Fruit fly (Drosophila melanogaster): ENCODE measurements around the gene CG10947.
"Not testable (repeated sequence)": the region's sequence is repeated elsewhere in the genome, so short reads cannot be mapped to it uniquely, and the experiment has no call there.

CG10947 gene

dm6 chr2L:20414750-20415211, at the start of gene CG10947:
Gene CG10947 (minus strand): TSS chr2L:20414800.
- TF ChIP-seq Ets98B (GFP tag; IDR thresholded peaks at IDR 0.05) (0 out of 2 replicates have a peak, but pooled peaks have one; percentile 16), Pif1A (GFP tag; optimal IDR thresholded peaks at IDR 0.05) (peak; percentile 6), Snoo (tag; optimal IDR thresholded peaks at IDR 0.05) (peak; percentile 38), CG15710 (tag; optimal IDR thresholded peaks at IDR 0.05) (peak; percentile 16), CG13204 (GFP tag; optimal IDR thresholded peaks at IDR 0.05) (no peak), CG32121 (GFP tag; IDR thresholded peaks at IDR 0.05) (no peak), CG8301 (tag; optimal IDR thresholded peaks at IDR 0.05) (peak; percentile 9), CG4496 (GFP tag; IDR thresholded peaks at IDR 0.05) (peak; percentile 68)

DNA sequence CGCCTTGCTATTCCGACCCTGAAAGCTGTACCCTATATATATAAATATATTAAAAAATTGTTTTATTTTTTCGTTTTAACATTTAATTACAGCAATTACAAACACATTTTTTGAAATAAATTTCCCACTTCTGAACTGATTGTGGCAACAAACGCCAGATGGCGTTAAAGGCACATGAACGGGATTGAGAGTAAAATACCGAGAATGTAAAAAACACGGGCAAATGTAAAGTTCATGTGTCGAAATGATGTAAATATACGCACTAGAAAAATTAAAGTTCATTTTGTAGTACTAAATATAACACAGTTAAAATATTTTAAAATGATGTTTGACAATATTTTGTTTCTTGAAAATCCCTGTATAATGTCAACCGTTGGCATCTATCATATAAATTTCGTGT, 49.8 kb upstream of the CG10947 start:
- TF ChIP-seq CG4496 (GFP tag; IDR thresholded peaks at IDR 0.05) (no peak), fd96Ca (GFP tag; IDR thresholded peaks at IDR 0.05) (no peak), CG14655 (GFP tag; optimal IDR thresholded peaks at IDR 0.05) (peak; percentile 14), CG32121 (GFP tag; IDR thresholded peaks at IDR 0.05) (no peak), CG13204 (GFP tag; optimal IDR thresholded peaks at IDR 0.05) (no peak), CG9948 (tag; optimal IDR thresholded peaks at IDR 0.05) (no peak), Pif1B (GFP tag; optimal IDR thresholded peaks at IDR 0.05) (no peak), CG8159 (tag; optimal IDR thresholded peaks at IDR 0.05) (peak; percentile 14), gl (tag; optimal IDR thresholded peaks at IDR 0.05) (no peak), EcR (GFP tag; optimal IDR thresholded peaks at IDR 0.05) (no peak), CG15710 (tag; optimal IDR thresholded peaks at IDR 0.05) (no peak), CG8301 (tag; optimal IDR thresholded peaks at IDR 0.05) (no peak), Pif1A (GFP tag; optimal IDR thresholded peaks at IDR 0.05) (no peak), CG34367 (tag; optimal IDR thresholded peaks at IDR 0.05) (no peak), D1 (tag; optimal IDR thresholded peaks at IDR 0.05) (peak; percentile 56)

dm6 chr2L:20463316-20463856, 48.8 kb upstream of the CG10947 start, which contains the start of gene CG2493:
Gene CG2493 (minus strand): TSS chr2L:20463444.
- TF ChIP-seq CG4496 (GFP tag; IDR thresholded peaks at IDR 0.05) (peak; percentile 85), Ets98B (GFP tag; IDR thresholded peaks at IDR 0.05) (peak; percentile 62), CG17806 (tag; optimal IDR thresholded peaks at IDR 0.05) (peak; percentile 73), CG15710 (tag; optimal IDR thresholded peaks at IDR 0.05) (no peak), CG14655 (GFP tag; optimal IDR thresholded peaks at IDR 0.05) (peak; percentile 80), CG32121 (GFP tag; IDR thresholded peaks at IDR 0.05) (0 out of 2 replicates have a peak, but pooled peaks have one; percentile 23), CG8159 (tag; optimal IDR thresholded peaks at IDR 0.05) (peak; percentile 70), CG9948 (tag; optimal IDR thresholded peaks at IDR 0.05) (peak; percentile 62), Snoo (tag; optimal IDR thresholded peaks at IDR 0.05) (no peak), CG34367 (tag; optimal IDR thresholded peaks at IDR 0.05) (no peak), Pif1B (GFP tag; optimal IDR thresholded peaks at IDR 0.05) (no peak), CG12605 (GFP tag; IDR thresholded peaks at IDR 0.05) (0 out of 2 replicates have a peak, but pooled peaks have one; percentile 6), CG8301 (tag; optimal IDR thresholded peaks at IDR 0.05) (peak; percentile 78), Pif1A (GFP tag; optimal IDR thresholded peaks at IDR 0.05) (peak; percentile 69)

- not testable (repeated sequence) for TF ChIP-seq CG32121 (GFP tag; IDR thresholded peaks at IDR 0.05); CG8159 (tag; optimal IDR thresholded peaks at IDR 0.05); EcR (GFP tag; optimal IDR thresholded peaks at IDR 0.05)
These were observed 44.4 kb upstream of the CG10947 start, which contains the start of the genes CG18858 and Cdc23 for dm6 chr2L:20458975-20459374. Gene CG18858 (minus strand): TSS chr2L:20459075. Gene Cdc23 (plus strand): TSS chr2L:20459342.

dm6 chr2L:20449864-20450263, 35.3 kb upstream of the CG10947 start, which contains the start of the genes CG31683 and CG31687:
Gene CG31683 (minus strand): TSS chr2L:20449964.
Gene CG31687 (plus strand): TSS chr2L:20450225.
- TF ChIP-seq CG32121 (GFP tag; IDR thresholded peaks at IDR 0.05); CG12605 (GFP tag; IDR thresholded peaks at IDR 0.05); CG13204 (GFP tag; optimal IDR thresholded peaks at IDR 0.05): not testable (repeated sequence)

DNA sequence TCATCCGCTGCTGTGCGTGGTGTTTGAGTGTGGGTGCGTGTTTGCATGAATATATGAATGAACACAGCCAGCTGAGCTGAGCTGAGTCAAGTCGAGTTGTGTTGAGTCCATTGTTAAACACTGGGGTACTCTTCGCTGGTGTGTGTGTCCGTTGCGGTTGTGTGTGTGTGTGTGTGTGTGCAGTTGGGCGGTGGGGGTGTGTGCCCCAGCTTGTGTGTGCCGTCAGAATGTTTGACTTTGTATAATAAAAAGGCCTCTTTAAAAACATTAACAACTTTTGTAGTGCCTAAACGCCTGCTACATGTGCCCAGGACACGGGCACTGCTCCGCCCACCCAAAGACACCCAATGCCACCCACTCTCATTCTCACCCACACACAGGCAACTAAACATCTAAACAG, 23.9 kb upstream of the CG10947 start:
- TF ChIP-seq CG13204 (GFP tag; optimal IDR thresholded peaks at IDR 0.05), result no peak
- TF ChIP-seq rn (GFP tag; IDR thresholded peaks at IDR 0.05), result no peak
- TF ChIP-seq CG4496 (GFP tag; IDR thresholded peaks at IDR 0.05), result no peak
- no peak for TF ChIP-seq Ets98B (GFP tag; IDR thresholded peaks at IDR 0.05)
- no peak for TF ChIP-seq CG8159 (tag; optimal IDR thresholded peaks at IDR 0.05)
- no peak for TF ChIP-seq fd96Ca (GFP tag; IDR thresholded peaks at IDR 0.05)
- TF ChIP-seq Pif1A (GFP tag; optimal IDR thresholded peaks at IDR 0.05), result no peak
- no peak for TF ChIP-seq Pif1B (GFP tag; optimal IDR thresholded peaks at IDR 0.05)
- no peak for TF ChIP-seq CG15710 (tag; optimal IDR thresholded peaks at IDR 0.05)
- no peak for TF ChIP-seq CG34367 (tag; optimal IDR thresholded peaks at IDR 0.05)

- TF ChIP-seq CG13204 (GFP tag; optimal IDR thresholded peaks at IDR 0.05) (no peak), CG8301 (tag; optimal IDR thresholded peaks at IDR 0.05) (no peak), CG34367 (tag; optimal IDR thresholded peaks at IDR 0.05) (no peak), fd96Ca (GFP tag; IDR thresholded peaks at IDR 0.05) (no peak), gl (tag; optimal IDR thresholded peaks at IDR 0.05) (no peak), CG15710 (tag; optimal IDR thresholded peaks at IDR 0.05) (no peak), Snoo (tag; optimal IDR thresholded peaks at IDR 0.05) (no peak), rn (GFP tag; IDR thresholded peaks at IDR 0.05) (no peak), CG10348 (GFP tag; IDR thresholded peaks at IDR 0.05) (no peak), CG32121 (GFP tag; IDR thresholded peaks at IDR 0.05) (no peak), Pif1B (GFP tag; optimal IDR thresholded peaks at IDR 0.05) (no peak), EcR (GFP tag; optimal IDR thresholded peaks at IDR 0.05) (no peak), CG17806 (tag; optimal IDR thresholded peaks at IDR 0.05) (no peak), CG8159 (tag; optimal IDR thresholded peaks at IDR 0.05) (no peak), CG4496 (GFP tag; IDR thresholded peaks at IDR 0.05) (no peak), CG14655 (GFP tag; optimal IDR thresholded peaks at IDR 0.05) (no peak), D1 (tag; optimal IDR thresholded peaks at IDR 0.05) (no peak), Ets98B (GFP tag; IDR thresholded peaks at IDR 0.05) (no peak)
These were observed 23.3 kb upstream of the CG10947 start for dm6 chr2L:20437873-20438272.
